Worm (Caenorhabditis elegans) whole organism, young adult: ENCODE results near the gene T10H10.2.

Experiments
- C17E4.6 ChIP-seq: fragments of 200-800 bp; sonication (Bioruptor generic); IDR thresholded peaks from 2 replicates; pipeline ENCODE4 v1.3.6; 2022; ENCODE audit warnings: missing genetic modification reagents, missing genetic modification characterization, missing compliant biosample characterization
- F10E7.11 ChIP-seq: sonication (generic microtip); optimal IDR thresholded peaks from 2 replicates; lab custom pipeline; 2017; ENCODE audit warnings: mild to moderate bottlenecking, missing genetic modification characterization, moderate library complexity, missing compliant biosample characterization
- F55B11.4 ChIP-seq: sonication (generic microtip); optimal IDR thresholded peaks from 2 replicates; lab custom pipeline; 2016; ENCODE audit warnings: missing compliant biosample characterization, missing genetic modification characterization, borderline replicate concordance; ENCODE audit not compliant: insufficient read depth
- K12H6.12 ChIP-seq: fragments of 200-800 bp; sonication (Bioruptor generic); optimal IDR thresholded peaks from 2 replicates; lab custom pipeline; 2018; ENCODE audit warnings: mild to moderate bottlenecking, missing genetic modification characterization, missing compliant biosample characterization
- Y53F4B.3 ChIP-seq: fragments of 200-800 bp; sonication (Bioruptor generic); IDR thresholded peaks from 2 replicates; pipeline ENCODE4 v1.3.6; 2022; ENCODE audit warnings: missing genetic modification reagents, missing genetic modification characterization, missing compliant biosample characterization
- aptf-2 ChIP-seq: fragments of 200-800 bp; sonication (Bioruptor generic); conservative IDR thresholded peaks from 2 replicates; pipeline ENCODE4 v1.3.6; 2022; ENCODE audit warnings: missing genetic modification reagents, missing genetic modification characterization, missing compliant biosample characterization
- cebp-1 ChIP-seq, 2 experiments: fragments of 200-800 bp in 1 of 2; sonication (Bioruptor generic) in 1 of 2; sonication (generic microtip) in 1 of 2; IDR thresholded peaks in 1 of 2; optimal IDR thresholded peaks in 1 of 2; 2 replicates each; pipeline versions ENCODE4 v1.3.6 to Lab custom; 2017 to 2022; ENCODE audit warnings: missing compliant biosample characterization in 2 of 2, missing genetic modification characterization in 2 of 2, mild to moderate bottlenecking in 1 of 2, missing genetic modification reagents in 1 of 2, moderate library complexity in 1 of 2
- ceh-27 ChIP-seq: fragments of 200-800 bp; sonication (Bioruptor generic); optimal IDR thresholded peaks from 2 replicates; lab custom pipeline; 2018; ENCODE audit warnings: mild to moderate bottlenecking, missing genetic modification characterization, moderate library complexity, missing compliant biosample characterization
- ceh-91 ChIP-seq: fragments of 200-800 bp; sonication (Bioruptor generic); IDR thresholded peaks from 2 replicates; pipeline ENCODE4 v1.3.6; 2022; ENCODE audit warnings: missing genetic modification reagents, missing genetic modification characterization, missing compliant biosample characterization
- efl-1 ChIP-seq: fragments of 150-350 bp; optimal IDR thresholded peaks from 2 replicates; lab custom pipeline; 2014; ENCODE audit warnings: missing biosample characterization, missing genetic modification reagents, missing genetic modification characterization
- egl-44 ChIP-seq: fragments of 200-800 bp; sonication (Bioruptor generic); IDR thresholded peaks from 2 replicates; pipeline ENCODE4 v1.3.6; 2022; ENCODE audit warnings: missing genetic modification reagents, missing genetic modification characterization, missing compliant biosample characterization
- ets-4 ChIP-seq: fragments of 200-800 bp; sonication (Bioruptor generic); optimal IDR thresholded peaks from 2 replicates; lab custom pipeline; 2018; ENCODE audit warnings: mild to moderate bottlenecking, missing genetic modification characterization, missing compliant biosample characterization
- fkh-3 ChIP-seq: sonication (generic microtip); optimal IDR thresholded peaks from 2 replicates; lab custom pipeline; 2016; ENCODE audit warnings: mild to moderate bottlenecking, missing genetic modification characterization, missing compliant biosample characterization
- let-526 ChIP-seq: fragments of 200-800 bp; sonication (Bioruptor generic); IDR thresholded peaks from 2 replicates; pipeline ENCODE4 v1.3.6; 2022; ENCODE audit warnings: missing genetic modification reagents, missing genetic modification characterization, missing compliant biosample characterization
- lin-26 ChIP-seq: fragments of 200-800 bp; sonication (Bioruptor generic); IDR thresholded peaks from 2 replicates; pipeline ENCODE4 v1.3.6; 2022; ENCODE audit warnings: missing genetic modification reagents, missing genetic modification characterization, missing compliant biosample characterization
- lin-35 ChIP-seq, 3 experiments: fragments of 150-350 bp in 2 of 3; sonication (generic microtip) in 1 of 3; optimal IDR thresholded peaks; 2 replicates each; lab custom pipeline; 2014 to 2018; ENCODE audit warnings: missing biosample characterization in 3 of 3, missing genetic modification characterization in 3 of 3, missing genetic modification reagents in 3 of 3
- lin-40 ChIP-seq: sonication (generic microtip); optimal IDR thresholded peaks from 2 replicates; lab custom pipeline; 2016; ENCODE audit warnings: missing genetic modification characterization, mild to moderate bottlenecking, missing compliant biosample characterization, missing genotype, missing genetic modification reagents
- lsy-27 ChIP-seq: sonication (generic microtip); optimal IDR thresholded peaks from 2 replicates; lab custom pipeline; 2017; ENCODE audit warnings: missing genetic modification characterization, mild to moderate bottlenecking, missing compliant biosample characterization, antibody characterized with exemption, missing genotype, borderline replicate concordance; ENCODE audit not compliant: insufficient read depth
- madf-8 ChIP-seq: fragments of 200-800 bp; sonication (Bioruptor generic); conservative IDR thresholded peaks from 2 replicates; pipeline ENCODE4 v1.3.6; 2022; ENCODE audit warnings: missing genetic modification reagents, missing genetic modification characterization, missing compliant biosample characterization
- mes-4 ChIP-seq: sonication (generic microtip); optimal IDR thresholded peaks from 2 replicates; lab custom pipeline; 2016; ENCODE audit warnings: missing genotype, missing genetic modification characterization, missing compliant biosample characterization
- nfya-1 ChIP-seq: sonication (generic microtip); optimal IDR thresholded peaks from 2 replicates; lab custom pipeline; 2017; ENCODE audit warnings: antibody characterized with exemption, missing compliant biosample characterization, missing genetic modification characterization, borderline replicate concordance; ENCODE audit not compliant: insufficient read depth
- nhr-120 ChIP-seq: fragments of 200-800 bp; sonication (Bioruptor generic); IDR thresholded peaks from 2 replicates; pipeline ENCODE4 v1.3.6; 2022; ENCODE audit warnings: missing genetic modification characterization, missing compliant biosample characterization
- nhr-27 ChIP-seq: fragments of 200-800 bp; sonication (Bioruptor generic); optimal IDR thresholded peaks from 2 replicates; lab custom pipeline; 2018; ENCODE audit warnings: mild to moderate bottlenecking, missing genetic modification characterization, moderate library complexity, missing compliant biosample characterization
- nhr-80 ChIP-seq: sonication (generic microtip); optimal IDR thresholded peaks from 2 replicates; lab custom pipeline; 2016; ENCODE audit warnings: missing genetic modification characterization, missing compliant biosample characterization
- rcor-1 ChIP-seq: fragments of 200-800 bp; sonication (Bioruptor generic); IDR thresholded peaks from 2 replicates; pipeline ENCODE4 v1.3.6; 2022; ENCODE audit warnings: missing genetic modification reagents, missing genetic modification characterization, missing compliant biosample characterization
- rec-8 ChIP-seq, 2 experiments: sonication (generic microtip); optimal IDR thresholded peaks; 2 replicates each; lab custom pipeline; 2016; ENCODE audit warnings: mild to moderate bottlenecking in 2 of 2, missing genetic modification characterization in 2 of 2, missing genetic modification reagents in 2 of 2, missing genotype in 2 of 2, missing biosample characterization in 1 of 2, missing compliant biosample characterization in 1 of 2, moderate library complexity in 1 of 2
- rpc-1 ChIP-seq, 2 experiments: fragments of 150-350 bp in 1 of 2; sonication (generic microtip) in 1 of 2; optimal IDR thresholded peaks; 2 replicates each; lab custom pipeline; 2014 to 2018; ENCODE audit warnings: missing biosample characterization in 1 of 2, missing genetic modification characterization in 1 of 2, missing genetic modification reagents in 1 of 2, missing genotype in 1 of 2
- snpc-1.1 ChIP-seq: sonication (generic microtip); optimal IDR thresholded peaks from 2 replicates; lab custom pipeline; 2017; ENCODE audit warnings: missing genetic modification characterization, mild to moderate bottlenecking, missing compliant biosample characterization, antibody characterized with exemption, moderate library complexity, missing genotype, missing genetic modification reagents; ENCODE audit not compliant: insufficient read depth
- sptf-2 ChIP-seq: fragments of 200-800 bp; sonication (Bioruptor generic); optimal IDR thresholded peaks from 2 replicates; lab custom pipeline; 2018; ENCODE audit warnings: mild to moderate bottlenecking, missing genetic modification characterization, missing compliant biosample characterization
- tbp1 ChIP-seq: fragments of 200-800 bp; sonication (Bioruptor generic); optimal IDR thresholded peaks from 2 replicates; lab custom pipeline; 2018; ENCODE audit warnings: mild to moderate bottlenecking, missing genetic modification characterization, missing compliant biosample characterization
- ztf-18 ChIP-seq: sonication (generic microtip); optimal IDR thresholded peaks from 2 replicates; lab custom pipeline; 2016; ENCODE audit warnings: missing genotype, mild to moderate bottlenecking, missing genetic modification characterization, missing compliant biosample characterization

Gene T10H10.2

DNA sequence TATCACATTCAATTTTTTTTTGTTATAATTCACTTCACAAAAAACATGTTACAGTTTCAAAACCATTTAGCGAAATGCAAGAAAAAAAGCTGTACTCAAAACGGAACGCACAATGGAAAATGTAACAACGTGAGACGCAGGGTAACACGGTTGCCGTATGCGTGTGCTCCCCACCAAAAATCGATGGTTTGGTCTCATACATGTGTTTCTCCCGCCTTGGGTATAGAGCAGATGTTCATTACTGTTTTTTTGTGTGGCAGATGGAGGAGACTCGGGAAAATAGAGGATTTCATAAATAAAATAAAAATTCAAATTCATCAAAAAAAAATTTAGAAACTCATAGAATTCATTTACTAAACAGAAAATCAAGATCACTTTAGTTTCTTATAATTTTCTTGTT lies 33.5 kb upstream of the T10H10.2 start, which contains the start of gene AH9.3:
Gene AH9.3 (minus strand): TSS at position 101 of the 400 bp plus-strand sequence.
- TF ChIP-seq rcor-1 (GFP tag; lab: Robert Waterston, UW), result no peak
- no peak for TF ChIP-seq mes-4 (tag; lab: Kevin White, UChicago)
- peak; percentile 6 for TF ChIP-seq nhr-80

ce11 chrX:2262420-2262819 lies 32.1 kb upstream of the T10H10.2 start:
- TF ChIP-seq sptf-2 (no peak), egl-44 (GFP tag; lab: Robert Waterston, UW) (no peak), ets-4 (GFP tag; lab: Kevin White, UChicago) (no peak), let-526 (GFP tag; lab: Robert Waterston, UW) (no peak), ceh-91 (GFP tag; lab: Robert Waterston, UW) (no peak), madf-8 (GFP tag; lab: Robert Waterston, UW) (no peak), tbp1 (no peak), Y53F4B.3 (GFP tag; lab: Robert Waterston, UW) (no peak), nhr-27 (no peak), fkh-3 (tag; lab: Kevin White, UChicago) (no peak), efl-1 (GFP tag; lab: Kevin White, UChicago) (no peak), cebp-1 (GFP tag; IDR thresholded peaks at IDR 0.05; lab: Robert Waterston, UW) (no peak), cebp-1 (tag; optimal IDR thresholded peaks at IDR 0.05; lab: Kevin White, UChicago) (no peak), F55B11.4 (tag; lab: Kevin White, UChicago) (no peak), snpc-1.1 (tag; lab: Kevin White, UChicago) (no peak), lin-40 (tag; lab: Kevin White, UChicago) (no peak), rcor-1 (GFP tag; lab: Robert Waterston, UW) (no peak), rec-8 (tag; optimal IDR thresholded peaks at IDR 0.05; lab: Kevin White, UChicago) (no peak), C17E4.6 (GFP tag; lab: Robert Waterston, UW) (no peak), K12H6.12 (tag; lab: Kevin White, UChicago) (no peak)

ce11 chrX:2265069-2265468 lies 29.5 kb upstream of the T10H10.2 start:
- TF ChIP-seq ceh-27 (GFP tag; lab: Kevin White, UChicago) (peak; percentile 87), F10E7.11 (tag; lab: Kevin White, UChicago) (no peak)

ce11 chrX:2266366-2266765 lies 28.2 kb upstream of the T10H10.2 start:
- TF ChIP-seq lin-35 (GFP tag; optimal IDR thresholded peaks at IDR 0.05; lab: Kevin White, UChicago) (no peak), ztf-18 (tag; lab: Kevin White, UChicago) (no peak), lsy-27 (no peak), rpc-1 (optimal IDR thresholded peaks at IDR 0.05; lab: Kevin White, UChicago) (no peak), rpc-1 (tag; optimal IDR thresholded peaks at IDR 0.05; lab: Kevin White, UChicago) (no peak), aptf-2 (GFP tag; lab: Robert Waterston, UW) (no peak), lin-26 (GFP tag; lab: Robert Waterston, UW) (no peak), nhr-120 (GFP tag; lab: Robert Waterston, UW) (no peak), nfya-1 (tag; lab: Kevin White, UChicago) (no peak), madf-8 (GFP tag; lab: Robert Waterston, UW) (no peak)
